Worm (Caenorhabditis elegans): ENCODE measurements around the gene frpr-16.

- TF ChIP-seq sptf-1 (tag; optimal IDR thresholded peaks at IDR 0.05) (no peak), mep-1 (tag; optimal IDR thresholded peaks at IDR 0.05) (no peak), nhr-28 (tag; optimal IDR thresholded peaks at IDR 0.05) (no peak), nhr-237 (tag; optimal IDR thresholded peaks at IDR 0.05) (no peak), elt-3 (tag; optimal IDR thresholded peaks at IDR 0.05) (no peak), lsy-2 (tag; optimal IDR thresholded peaks at IDR 0.05) (no peak)
Observed at ce11 chrII:6067066-6067465, 36.1 kb upstream of the frpr-16 start, which contains the start of gene H12I13.1.

All from whole organism, mixed stage, embryonic.